Worm (Caenorhabditis elegans) whole organism, L1 larva: ENCODE data around the gene acs-12.

Source experiments
- C04F5.9 ChIP-seq: sonication (generic microtip); optimal IDR thresholded peaks from 2 replicates; lab custom pipeline; 2016; ENCODE audit warnings: missing genetic modification characterization, missing compliant biosample characterization
- C16A3.4 ChIP-seq: fragments of 150-350 bp; optimal IDR thresholded peaks from 2 replicates; lab custom pipeline; 2014; ENCODE audit warnings: missing biosample characterization, missing genetic modification characterization
- C34B4.2 ChIP-seq: sonication (generic microtip); optimal IDR thresholded peaks from 2 replicates; lab custom pipeline; 2017; ENCODE audit warnings: mild to moderate bottlenecking, missing genetic modification characterization, missing compliant biosample characterization
- F16B12.6 ChIP-seq: fragments of 150-350 bp; optimal IDR thresholded peaks from 2 replicates; lab custom pipeline; 2014; ENCODE audit warnings: missing biosample characterization, missing genetic modification characterization
- Y116A8C.19 ChIP-seq: sonication (generic microtip); optimal IDR thresholded peaks from 2 replicates; lab custom pipeline; 2016; ENCODE audit warnings: missing compliant biosample characterization, missing genetic modification characterization, borderline replicate concordance
- aha-1 ChIP-seq: fragments of 150-350 bp; optimal IDR thresholded peaks from 2 replicates; lab custom pipeline; 2014; ENCODE audit warnings: missing biosample characterization, missing genetic modification characterization
- alr-1 ChIP-seq: fragments of 200-800 bp; sonication (Bioruptor generic); optimal IDR thresholded peaks from 2 replicates; lab custom pipeline; 2018; ENCODE audit warnings: borderline replicate concordance, mild to moderate bottlenecking, missing genetic modification characterization, missing compliant biosample characterization
- aly-2 ChIP-seq: fragments of 150-350 bp; optimal IDR thresholded peaks from 2 replicates; lab custom pipeline; 2014; ENCODE audit warnings: missing biosample characterization, missing genetic modification characterization
- ama-1 ChIP-seq: fragments of 150-350 bp; optimal IDR thresholded peaks from 2 replicates; lab custom pipeline; 2014
- blmp-1 ChIP-seq: fragments of 150-350 bp; optimal IDR thresholded peaks from 2 replicates; lab custom pipeline; 2014; ENCODE audit warnings: missing biosample characterization, missing genetic modification characterization
- ceh-63 ChIP-seq: fragments of 200-800 bp; sonication (Bioruptor generic); optimal IDR thresholded peaks from 2 replicates; lab custom pipeline; 2018; ENCODE audit warnings: mild to moderate bottlenecking, missing genetic modification characterization, missing compliant biosample characterization
- ceh-90 ChIP-seq: sonication (generic microtip); optimal IDR thresholded peaks from 2 replicates; lab custom pipeline; 2016; ENCODE audit warnings: missing genetic modification characterization, missing compliant biosample characterization
- dpl-1 ChIP-seq, 3 experiments: fragments of 150-350 bp in 2 of 3; sonication (generic microtip) in 1 of 3; optimal IDR thresholded peaks; 2 replicates each; lab custom pipeline; 2014 to 2017; ENCODE audit warnings: missing biosample characterization in 3 of 3, missing genetic modification characterization in 3 of 3, missing genetic modification reagents in 3 of 3
- dsc-1 ChIP-seq: sonication (generic microtip); optimal IDR thresholded peaks from 2 replicates; lab custom pipeline; 2016; ENCODE audit warnings: mild to moderate bottlenecking, missing genetic modification characterization, missing compliant biosample characterization
- efl-1 ChIP-seq, 4 experiments: fragments of 150-350 bp; optimal IDR thresholded peaks in 3 of 4; peaks in 1 of 4; 1 replicate in 1 of 4; 2 replicates in 3 of 4; lab custom pipeline; 2014; ENCODE audit warnings: missing biosample characterization in 2 of 4, missing genetic modification characterization in 2 of 4, missing genetic modification reagents in 2 of 4
- fkh-10 ChIP-seq: sonication (generic microtip); optimal IDR thresholded peaks from 2 replicates; lab custom pipeline; 2017; ENCODE audit warnings: missing biosample characterization, missing genetic modification reagents, missing genetic modification characterization
- fkh-4 ChIP-seq: sonication (generic microtip); optimal IDR thresholded peaks from 2 replicates; lab custom pipeline; 2016; ENCODE audit warnings: missing compliant biosample characterization, missing genetic modification characterization, borderline replicate concordance
- fkh-8 ChIP-seq: sonication (generic microtip); optimal IDR thresholded peaks from 2 replicates; lab custom pipeline; 2016; ENCODE audit warnings: mild to moderate bottlenecking, missing genetic modification characterization, missing compliant biosample characterization
- hlh-17 ChIP-seq: fragments of 200-800 bp; sonication (Bioruptor generic); optimal IDR thresholded peaks from 2 replicates; lab custom pipeline; 2018; ENCODE audit warnings: missing genetic modification characterization, mild to moderate bottlenecking, missing compliant biosample characterization, moderate library complexity, borderline replicate concordance
- irx-1 ChIP-seq: sonication (generic microtip); optimal IDR thresholded peaks from 2 replicates; lab custom pipeline; 2016; ENCODE audit warnings: missing genetic modification characterization, missing compliant biosample characterization
- isw-1 ChIP-seq: fragments of 200-800 bp; sonication (Bioruptor generic); IDR thresholded peaks from 2 replicates; pipeline ENCODE4 v1.3.6; 2022; ENCODE audit warnings: missing genetic modification characterization, missing compliant biosample characterization
- lin-13 ChIP-seq: fragments of 150-350 bp; optimal IDR thresholded peaks from 2 replicates; lab custom pipeline; 2014; ENCODE audit warnings: missing biosample characterization, missing genetic modification reagents, missing genetic modification characterization
- lin-14 ChIP-seq: fragments of 200-800 bp; sonication (Bioruptor generic); optimal IDR thresholded peaks from 2 replicates; lab custom pipeline; 2018; ENCODE audit warnings: mild to moderate bottlenecking, missing genetic modification characterization, moderate library complexity, missing compliant biosample characterization
- lin-15B ChIP-seq: fragments of 150-350 bp; sonication (generic microtip); optimal IDR thresholded peaks from 3 replicates; lab custom pipeline; 2014; ENCODE audit warnings: missing biosample characterization, missing genetic modification characterization
- lin-35 ChIP-seq, 2 experiments: fragments of 150-350 bp; optimal IDR thresholded peaks; 2 replicates each; lab custom pipeline; 2014; ENCODE audit warnings: missing biosample characterization in 2 of 2, missing genetic modification characterization in 2 of 2, missing genetic modification reagents in 2 of 2
- lin-39 ChIP-seq: fragments of 150-350 bp; optimal IDR thresholded peaks from 2 replicates; lab custom pipeline; 2014; ENCODE audit warnings: missing biosample characterization, missing genetic modification reagents, missing genetic modification characterization
- lir-3 ChIP-seq: sonication (generic microtip); optimal IDR thresholded peaks from 2 replicates; lab custom pipeline; 2016; ENCODE audit warnings: mild to moderate bottlenecking, missing genetic modification characterization, moderate library complexity, missing compliant biosample characterization; ENCODE audit not compliant: poor library complexity
- lsy-2 ChIP-seq, 2 experiments: fragments of 150-350 bp; optimal IDR thresholded peaks; 2 replicates each; lab custom pipeline; 2014; ENCODE audit warnings: missing biosample characterization in 2 of 2, missing genetic modification characterization in 2 of 2
- mab-9 ChIP-seq: fragments of 200-800 bp; sonication (Bioruptor generic); IDR thresholded peaks from 2 replicates; pipeline ENCODE4 v1.3.6; 2022; ENCODE audit warnings: missing genetic modification reagents, missing genetic modification characterization, missing compliant biosample characterization
- mep-1 ChIP-seq: fragments of 150-350 bp; optimal IDR thresholded peaks from 2 replicates; lab custom pipeline; 2014; ENCODE audit warnings: missing biosample characterization, missing genetic modification characterization
- nhr-12 ChIP-seq: sonication (generic microtip); optimal IDR thresholded peaks from 2 replicates; lab custom pipeline; 2017; ENCODE audit warnings: missing biosample characterization, missing genetic modification characterization
- nhr-19 ChIP-seq: fragments of 200-800 bp; sonication (Bioruptor generic); conservative IDR thresholded peaks from 2 replicates; pipeline ENCODE4 v1.3.6; 2022; ENCODE audit warnings: missing genetic modification characterization, missing compliant biosample characterization
- nhr-28 ChIP-seq: fragments of 150-350 bp; optimal IDR thresholded peaks from 2 replicates; lab custom pipeline; 2014; ENCODE audit warnings: missing biosample characterization, missing genetic modification characterization
- nhr-47 ChIP-seq: sonication (generic microtip); optimal IDR thresholded peaks from 2 replicates; lab custom pipeline; 2016; ENCODE audit warnings: mild to moderate bottlenecking, missing genetic modification characterization, moderate library complexity, missing compliant biosample characterization
- nhr-71 ChIP-seq: sonication (generic microtip); optimal IDR thresholded peaks from 2 replicates; lab custom pipeline; 2016; ENCODE audit warnings: mild to moderate bottlenecking, missing genetic modification characterization, moderate library complexity, missing compliant biosample characterization
- nhr-76 ChIP-seq: sonication (generic microtip); optimal IDR thresholded peaks from 2 replicates; lab custom pipeline; 2017; ENCODE audit warnings: missing biosample characterization, missing genetic modification characterization
- nhr-85 ChIP-seq: sonication (generic microtip); peaks from one replicate; lab custom pipeline; 2016; ENCODE audit warnings: missing genetic modification characterization, inconsistent platforms, missing compliant biosample characterization
- pax-3 ChIP-seq: fragments of 200-800 bp; sonication (Bioruptor generic); optimal IDR thresholded peaks from 2 replicates; lab custom pipeline; 2018; ENCODE audit warnings: mild to moderate bottlenecking, missing genetic modification characterization, moderate library complexity, missing compliant biosample characterization
- pqm-1 ChIP-seq: sonication (generic microtip); optimal IDR thresholded peaks from 3 replicates; lab custom pipeline; 2017; ENCODE audit warnings: missing biosample characterization, missing genetic modification characterization
- rnt-1 ChIP-seq: sonication (generic microtip); optimal IDR thresholded peaks from 2 replicates; lab custom pipeline; 2016; ENCODE audit warnings: mild to moderate bottlenecking, missing genetic modification characterization, moderate library complexity, missing compliant biosample characterization
- skn-1 ChIP-seq: fragments of 150-350 bp; optimal IDR thresholded peaks from 2 replicates; lab custom pipeline; 2014; ENCODE audit warnings: missing biosample characterization, missing genetic modification characterization
- snpc-4 ChIP-seq: fragments of 150-350 bp; optimal IDR thresholded peaks from 2 replicates; lab custom pipeline; 2014; ENCODE audit warnings: missing biosample characterization, missing genetic modification characterization
- snu-23 ChIP-seq: sonication (generic microtip); optimal IDR thresholded peaks from 2 replicates; lab custom pipeline; 2016; ENCODE audit warnings: missing genetic modification characterization, missing compliant biosample characterization
- sptf-1 ChIP-seq: fragments of 150-350 bp; optimal IDR thresholded peaks from 2 replicates; lab custom pipeline; 2014; ENCODE audit warnings: missing biosample characterization, missing genetic modification characterization
- sup-37 ChIP-seq: fragments of 200-800 bp; sonication (Bioruptor generic); optimal IDR thresholded peaks from 2 replicates; lab custom pipeline; 2018; ENCODE audit warnings: mild to moderate bottlenecking, missing genetic modification characterization, missing compliant biosample characterization
- swsn-7 ChIP-seq: sonication (generic microtip); optimal IDR thresholded peaks from 2 replicates; lab custom pipeline; 2016; ENCODE audit warnings: missing genetic modification characterization, missing compliant biosample characterization
- unc-30 ChIP-seq: sonication (generic microtip); optimal IDR thresholded peaks from 2 replicates; lab custom pipeline; 2017; ENCODE audit warnings: missing biosample characterization, missing genetic modification characterization
- unc-86 ChIP-seq: sonication (generic microtip); optimal IDR thresholded peaks from 2 replicates; lab custom pipeline; 2016; ENCODE audit warnings: missing genetic modification characterization, missing compliant biosample characterization
- unc-98 ChIP-seq: fragments of 200-800 bp; sonication (Bioruptor generic); IDR thresholded peaks from 2 replicates; pipeline ENCODE4 v1.3.6; 2022; ENCODE audit warnings: missing genetic modification characterization, missing compliant biosample characterization
- vab-15 ChIP-seq: sonication (generic microtip); optimal IDR thresholded peaks from 2 replicates; lab custom pipeline; 2017; ENCODE audit warnings: missing genotype, mild to moderate bottlenecking, missing genetic modification characterization, missing compliant biosample characterization
- zag-1 ChIP-seq: fragments of 150-350 bp; optimal IDR thresholded peaks from 2 replicates; lab custom pipeline; 2014; ENCODE audit warnings: missing biosample characterization, missing genetic modification characterization
- ztf-11 ChIP-seq, 2 experiments: sonication (generic microtip); optimal IDR thresholded peaks; 2 replicates each; lab custom pipeline; 2016 to 2017; ENCODE audit warnings: missing genetic modification characterization in 2 of 2, missing biosample characterization in 1 of 2, missing compliant biosample characterization in 1 of 2
- ztf-4 ChIP-seq: fragments of 150-350 bp; optimal IDR thresholded peaks from 2 replicates; lab custom pipeline; 2014; ENCODE audit warnings: missing biosample characterization, missing genetic modification characterization

Gene acs-12

DNA sequence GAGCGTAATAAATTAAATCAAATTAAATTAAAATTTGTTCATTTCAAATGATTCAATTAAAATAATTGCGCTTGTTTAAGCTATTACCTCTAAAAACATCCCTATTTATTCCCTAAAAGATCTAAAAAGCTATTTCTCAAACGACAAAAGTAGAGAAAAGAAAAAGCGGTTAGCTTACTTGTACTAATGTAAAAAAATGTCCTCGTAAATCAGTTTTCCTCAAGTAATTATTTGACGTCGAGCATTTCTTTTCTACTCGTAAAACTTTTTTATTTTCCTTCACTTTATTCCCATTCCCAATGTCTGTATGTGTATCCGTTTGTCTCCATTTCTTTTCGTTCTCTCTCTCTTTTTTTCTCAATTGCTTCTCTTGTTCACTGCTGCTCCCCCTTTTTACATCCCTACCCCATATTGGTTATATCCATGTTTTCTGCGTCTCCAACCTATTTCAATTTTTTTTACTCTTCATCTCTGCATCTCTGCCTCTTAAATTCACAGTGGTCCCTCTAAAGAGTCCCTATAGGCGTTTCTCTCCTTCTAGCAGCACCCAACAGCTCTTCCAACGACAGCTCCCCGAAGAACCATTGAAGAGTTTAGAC, 24.8 kb upstream of the acs-12 start, which contains the start of gene unc-80:
Gene unc-80, plus strand, starts transcription at position 533 of the 599 bp plus-strand sequence.
- TF ChIP-seq snu-23 (GFP tag; lab: Kevin White, UChicago) (peak; percentile 56), aha-1 (no peak), efl-1 (optimal IDR thresholded peaks at IDR 0.05; lab: Kevin White, UChicago) (peak; percentile 41 to 42), efl-1 (GFP tag; optimal IDR thresholded peaks at IDR 0.05 in 1 of 2; lab: Kevin White, UChicago) (no peak), rnt-1 (peak; percentile 30), ztf-11 (tag; optimal IDR thresholded peaks at IDR 0.05; lab: Kevin White, UChicago) (no peak), skn-1 (peak; percentile 2), lin-15B (tag; lab: Kevin White, UChicago) (peak; percentile 11), snpc-4 (tag; lab: Kevin White, UChicago) (peak; percentile 14), ama-1 (no peak), alr-1 (tag; lab: Kevin White, UChicago) (no peak), lin-14 (GFP tag; lab: Kevin White, UChicago) (peak; percentile 91), aly-2 (peak; percentile 37), fkh-8 (tag; lab: Kevin White, UChicago) (peak; percentile 25), C34B4.2 (tag; lab: Kevin White, UChicago) (no peak), ceh-63 (GFP tag; lab: Kevin White, UChicago) (no peak), unc-30 (tag; lab: Kevin White, UChicago) (no peak), fkh-10 (GFP tag; lab: Kevin White, UChicago) (peak; percentile 41), mep-1 (tag; lab: Kevin White, UChicago) (peak; percentile 30), isw-1 (peak; percentile 20; the same call in 1 of the 2 replicates), lir-3 (no peak), swsn-7 (peak; percentile 56), C16A3.4 (tag; lab: Kevin White, UChicago) (no peak), nhr-76 (tag; lab: Kevin White, UChicago) (no peak), unc-98 (GFP tag; lab: Robert Waterston, UW) (no peak), lin-13 (no peak), nhr-12 (no peak), unc-86 (tag; lab: Kevin White, UChicago) (peak; percentile 55), sptf-1 (tag; lab: Kevin White, UChicago) (no peak), nhr-19 (GFP tag; lab: Robert Waterston, UW) (no peak), ceh-90 (tag; lab: Kevin White, UChicago) (no peak), vab-15 (no peak), fkh-4 (no peak), mab-9 (no peak), hlh-17 (no peak), lin-39 (tag; lab: Kevin White, UChicago) (no peak), nhr-47 (peak; percentile 54), nhr-71 (tag; lab: Kevin White, UChicago) (peak; percentile 57), irx-1 (tag; lab: Kevin White, UChicago) (peak; percentile 11), pax-3 (tag; lab: Kevin White, UChicago) (no peak), blmp-1 (tag; lab: Kevin White, UChicago) (no peak), nhr-28 (no peak), dpl-1 (GFP tag; optimal IDR thresholded peaks at IDR 0.05; lab: Kevin White, UChicago) (peak in 1 of 3 experiments; percentile 23), sup-37 (GFP tag; lab: Kevin White, UChicago) (no peak), nhr-85 (tag; lab: Kevin White, UChicago) (no peak), lsy-2 (tag; optimal IDR thresholded peaks at IDR 0.05; lab: Kevin White, UChicago) (peak in 1 of 2 experiments; percentile 69), C04F5.9 (tag; lab: Kevin White, UChicago) (no peak), zag-1 (tag; lab: Kevin White, UChicago) (peak; percentile 47), dsc-1 (tag; lab: Kevin White, UChicago) (peak; percentile 37), Y116A8C.19 (no peak), ztf-4 (tag; lab: Kevin White, UChicago) (peak; percentile 3), lin-35 (GFP tag; optimal IDR thresholded peaks at IDR 0.05; lab: Kevin White, UChicago) (peak in 1 of 2 experiments; percentile 32), F16B12.6 (tag; lab: Kevin White, UChicago) (no peak), pqm-1 (tag; lab: Kevin White, UChicago) (no peak)
